Worm (Caenorhabditis elegans) whole organism, late embryonic: ENCODE results near the gene srx-80.

Experiments
- C08G9.2 ChIP-seq: sonication (generic microtip); optimal IDR thresholded peaks from 2 replicates; lab custom pipeline; 2016; ENCODE audit warnings: mild to moderate bottlenecking, missing genetic modification characterization, moderate library complexity, missing compliant biosample characterization
- K02D7.2 ChIP-seq: sonication (generic microtip); optimal IDR thresholded peaks from 2 replicates; lab custom pipeline; 2017; ENCODE audit warnings: mild to moderate bottlenecking, missing genetic modification characterization, missing compliant biosample characterization
- ama-1 ChIP-seq: fragments of 150-350 bp; optimal IDR thresholded peaks from 2 replicates; lab custom pipeline; 2014
- ceh-19 ChIP-seq: fragments of 200-800 bp; sonication (Bioruptor generic); optimal IDR thresholded peaks from 2 replicates; lab custom pipeline; 2018; ENCODE audit warnings: mild to moderate bottlenecking, missing genetic modification characterization, missing compliant biosample characterization
- ceh-34 ChIP-seq: sonication (generic microtip); optimal IDR thresholded peaks from 2 replicates; lab custom pipeline; 2016; ENCODE audit warnings: mild to moderate bottlenecking, missing genetic modification characterization, missing compliant biosample characterization
- ets-4 ChIP-seq: sonication (generic microtip); optimal IDR thresholded peaks from 2 replicates; lab custom pipeline; 2016; ENCODE audit warnings: missing genetic modification characterization, missing compliant biosample characterization
- hlh-13 ChIP-seq: fragments of 200-800 bp; sonication (Bioruptor generic); optimal IDR thresholded peaks from 2 replicates; lab custom pipeline; 2018; ENCODE audit warnings: mild to moderate bottlenecking, missing genetic modification characterization, missing compliant biosample characterization
- odd-2 ChIP-seq: sonication (generic microtip); optimal IDR thresholded peaks from 2 replicates; lab custom pipeline; 2017; ENCODE audit warnings: antibody characterized with exemption, mild to moderate bottlenecking, missing genetic modification characterization, missing compliant biosample characterization
- rnt-1 ChIP-seq: sonication (generic microtip); optimal IDR thresholded peaks from 2 replicates; lab custom pipeline; 2016; ENCODE audit warnings: missing genetic modification characterization, missing compliant biosample characterization
- sox-4 ChIP-seq: sonication (generic microtip); optimal IDR thresholded peaks from 2 replicates; lab custom pipeline; 2017; ENCODE audit warnings: mild to moderate bottlenecking, missing genetic modification characterization, inconsistent platforms, missing compliant biosample characterization
- syd-9 ChIP-seq: sonication (generic microtip); optimal IDR thresholded peaks from 2 replicates; lab custom pipeline; 2016; ENCODE audit warnings: mild to moderate bottlenecking, missing genetic modification characterization, moderate library complexity, missing compliant biosample characterization
- ttx-3 ChIP-seq: sonication (generic microtip); optimal IDR thresholded peaks from 2 replicates; lab custom pipeline; 2016; ENCODE audit warnings: missing genetic modification reagents, missing genetic modification characterization, missing compliant biosample characterization

- TF ChIP-seq sox-4 = no peak
- no peak for TF ChIP-seq ets-4 (tag; lab: Kevin White, UChicago)
- TF ChIP-seq C08G9.2 (tag; lab: Kevin White, UChicago) = no peak
- TF ChIP-seq hlh-13 (GFP tag; lab: Kevin White, UChicago) = no peak
- TF ChIP-seq ceh-34 (tag; lab: Kevin White, UChicago) = no peak
- TF ChIP-seq ceh-19 (GFP tag; lab: Kevin White, UChicago) = no peak
- TF ChIP-seq ama-1 (lab: Kevin White, UChicago) = no peak
- no peak for TF ChIP-seq syd-9 (tag; lab: Kevin White, UChicago)
- TF ChIP-seq ttx-3 (tag; lab: Kevin White, UChicago) = no peak
- no peak for TF ChIP-seq rnt-1 (tag; lab: Kevin White, UChicago)
- TF ChIP-seq odd-2 = no peak
- TF ChIP-seq K02D7.2 (tag; lab: Kevin White, UChicago) = no peak
Observed at ce11 chrV:11598807-11599206, 5.3 kb downstream of the srx-80 start, which contains the start of gene srx-84.
